Fruit fly (Drosophila melanogaster): ENCODE data around the gene Rap1.
A peak's percentile ranks its signal among the peaks of the same experiment; 100 is the strongest.

Rap1 gene

DNA sequence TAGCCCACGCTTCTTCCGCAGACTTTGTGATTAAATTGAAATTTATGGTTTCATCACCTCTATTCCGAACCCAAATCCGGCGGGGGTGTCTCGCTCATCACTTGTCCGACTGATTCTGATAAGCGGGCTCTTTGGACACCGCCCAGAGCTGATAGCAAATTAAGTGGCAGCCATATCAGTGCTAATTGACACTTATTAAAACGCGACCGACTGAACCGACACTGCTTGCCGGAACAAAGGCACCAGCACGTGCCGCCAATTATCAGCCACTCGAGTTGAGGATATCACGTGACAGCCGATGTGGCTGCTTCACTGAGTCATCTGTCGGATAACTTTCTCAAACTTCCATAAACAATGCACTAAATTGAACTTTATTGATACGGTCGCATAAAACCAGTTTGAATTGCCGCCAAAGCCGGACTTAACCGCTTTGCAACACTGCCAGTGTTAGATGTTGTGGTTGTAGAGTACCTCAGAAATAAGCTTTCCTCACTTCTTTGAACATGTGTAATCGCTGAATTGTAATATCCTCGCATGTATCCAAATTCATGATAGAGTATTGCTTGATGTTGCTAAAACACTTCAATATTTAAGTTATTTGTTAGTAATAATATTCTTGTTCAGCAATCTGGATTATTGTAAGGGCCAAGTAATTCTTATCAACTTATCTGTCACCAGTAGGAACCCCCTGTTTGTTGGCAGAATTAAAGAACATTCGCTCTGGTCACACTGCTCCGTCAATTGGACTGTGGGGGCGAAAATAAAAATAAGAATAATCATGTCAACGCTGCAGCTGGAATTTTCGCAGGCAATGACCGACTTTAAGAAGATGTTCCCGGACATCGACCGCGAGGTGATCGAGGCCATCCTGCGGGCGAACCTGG lies 5.3 kb downstream of the Rap1 start, which contains the start of gene CG12024 (continued):
- TF ChIP-seq row (GFP tag; IDR thresholded peaks at IDR 0.05) (peak; percentile 92), Atf-2 (GFP tag; optimal IDR thresholded peaks at IDR 0.05) (peak; percentile 63), bigmax (GFP tag; optimal IDR thresholded peaks at IDR 0.05) (no peak), CG14014 (GFP tag; IDR thresholded peaks at IDR 0.05) (peak; percentile 66; the same call in 1 of the 2 replicates), CrebB (tag; optimal IDR thresholded peaks at IDR 0.05) (peak; percentile 35), vvl (GFP tag; IDR thresholded peaks at IDR 0.05) (no peak; the same call in 1 of the 2 replicates), fru (optimal IDR thresholded peaks at IDR 0.05) (no peak), CG15514 (GFP tag; optimal IDR thresholded peaks at IDR 0.05) (peak; percentile 87), tna (GFP tag; IDR thresholded peaks at IDR 0.05; ENCODE audit: partially characterized antibody) (peak; percentile 23; the same call in 1 of the 2 replicates), CG5180 (GFP tag; optimal IDR thresholded peaks at IDR 0.05) (peak; percentile 23), CG11456 (GFP tag; IDR thresholded peaks at IDR 0.05) (no peak; the same call in 2 of the 3 replicates), Poxn (GFP tag; IDR thresholded peaks at IDR 0.05) (no peak), ewg (GFP tag; optimal IDR thresholded peaks at IDR 0.05) (peak; percentile 61), CG8359 (GFP tag; optimal IDR thresholded peaks at IDR 0.05; ENCODE audit: borderline replicate concordance) (no peak), Oli (tag; optimal IDR thresholded peaks at IDR 0.05) (peak; percentile 68), sens-2 (GFP tag; IDR thresholded peaks at IDR 0.05) (no peak), pb (GFP tag; optimal IDR thresholded peaks at IDR 0.05) (no peak), onecut (GFP tag; IDR thresholded peaks at IDR 0.05) (peak; percentile 53), ken (GFP tag; IDR thresholded peaks at IDR 0.05) (0 out of 3 replicates have a peak, but pooled peaks have one; percentile 27), CG11560 (tag; IDR thresholded peaks at IDR 0.05) (peak; percentile 39; the same call in 1 of the 3 replicates), tap (tag; optimal IDR thresholded peaks at IDR 0.05) (peak; percentile 40), en (GFP tag; optimal IDR thresholded peaks at IDR 0.05) (peak; percentile 26), Rfx (GFP tag; IDR thresholded peaks at IDR 0.05) (peak; percentile 77), Ptx1 (GFP tag; IDR thresholded peaks at IDR 0.05) (peak; percentile 68), CG17568 (GFP tag; optimal IDR thresholded peaks at IDR 0.05) (no peak), hth (optimal IDR thresholded peaks at IDR 0.05) (no peak), Deaf1 (tag; optimal IDR thresholded peaks at IDR 0.05) (peak; percentile 10), gce (GFP tag; IDR thresholded peaks at IDR 0.05) (no peak), pum (GFP tag; optimal IDR thresholded peaks at IDR 0.05) (peak; percentile 57), trh (GFP tag; optimal IDR thresholded peaks at IDR 0.05) (no peak), eyg (GFP tag; optimal IDR thresholded peaks at IDR 0.05) (no peak), lmd (GFP tag; IDR thresholded peaks at IDR 0.05) (peak; percentile 77), CG3995 (GFP tag; optimal IDR thresholded peaks at IDR 0.05) (peak; percentile 74), usp (GFP tag; optimal IDR thresholded peaks at IDR 0.05) (no peak), NC2β (GFP tag; optimal IDR thresholded peaks at IDR 0.05) (peak; percentile 80), zen2 (GFP tag; IDR thresholded peaks at IDR 0.05; ENCODE audit: partially characterized antibody) (no peak), NC2α (GFP tag; optimal IDR thresholded peaks at IDR 0.05) (peak; percentile 33), tin (GFP tag; optimal IDR thresholded peaks at IDR 0.05) (peak; percentile 79), Aef1 (GFP tag; IDR thresholded peaks at IDR 0.05) (peak; percentile 82), HmgD (GFP tag; optimal IDR thresholded peaks at IDR 0.05) (peak; percentile 31), Hmr (GFP tag; optimal IDR thresholded peaks at IDR 0.05) (peak; percentile 58), slp2 (GFP tag; optimal IDR thresholded peaks at IDR 0.05) (peak; percentile 62), CG17328 (GFP tag; IDR thresholded peaks at IDR 0.05) (no peak), CG17186 (GFP tag; optimal IDR thresholded peaks at IDR 0.05) (peak; percentile 71), gem (tag; optimal IDR thresholded peaks at IDR 0.05) (peak; percentile 80), pzg (GFP tag; optimal IDR thresholded peaks at IDR 0.05) (peak; percentile 91), CG2875 (GFP tag; optimal IDR thresholded peaks at IDR 0.05) (peak; percentile 12), toy (GFP tag; IDR thresholded peaks at IDR 0.05) (no peak), Dfd (GFP tag; optimal IDR thresholded peaks at IDR 0.05) (peak in 1 of 2 experiments; percentile 20), CG6689 (GFP tag; IDR thresholded peaks at IDR 0.05) (0 out of 2 replicates have a peak, but pooled peaks have one; percentile 37)

All from whole organism, embryonic.